Worm (Caenorhabditis elegans): ENCODE data around the gene fbxb-44.

fbxb-44 gene

ce11 chrII:1561863-1562262 is 23.2 kb downstream of the fbxb-44 start, which contains the start of gene K05F6.14:
K05F6.14 (plus strand) TSS chrII:1562163.
- TF ChIP-seq lin-39 (tag; optimal IDR thresholded peaks at IDR 0.05): no peak
- no peak for TF ChIP-seq zag-1 (tag; optimal IDR thresholded peaks at IDR 0.05)
- TF ChIP-seq ceh-28 (tag; optimal IDR thresholded peaks at IDR 0.05): no peak
- no peak for TF ChIP-seq arid-1 (GFP tag; conservative IDR thresholded peaks at IDR 0.05)
- TF ChIP-seq hif-1 (tag; optimal IDR thresholded peaks at IDR 0.05): no peak
- TF ChIP-seq lsy-2 (tag; optimal IDR thresholded peaks at IDR 0.05): no peak
- no peak for TF ChIP-seq zip-2 (tag; optimal IDR thresholded peaks at IDR 0.05)
- no peak for TF ChIP-seq F44E2.7 (GFP tag; IDR thresholded peaks at IDR 0.05)
- TF ChIP-seq dve-1 (tag; optimal IDR thresholded peaks at IDR 0.05; ENCODE audit: insufficient read depth): no peak
- TF ChIP-seq Y48G9A.11 (GFP tag; IDR thresholded peaks at IDR 0.05): no peak
- TF ChIP-seq nhr-48 (tag; optimal IDR thresholded peaks at IDR 0.05): no peak

DNA sequence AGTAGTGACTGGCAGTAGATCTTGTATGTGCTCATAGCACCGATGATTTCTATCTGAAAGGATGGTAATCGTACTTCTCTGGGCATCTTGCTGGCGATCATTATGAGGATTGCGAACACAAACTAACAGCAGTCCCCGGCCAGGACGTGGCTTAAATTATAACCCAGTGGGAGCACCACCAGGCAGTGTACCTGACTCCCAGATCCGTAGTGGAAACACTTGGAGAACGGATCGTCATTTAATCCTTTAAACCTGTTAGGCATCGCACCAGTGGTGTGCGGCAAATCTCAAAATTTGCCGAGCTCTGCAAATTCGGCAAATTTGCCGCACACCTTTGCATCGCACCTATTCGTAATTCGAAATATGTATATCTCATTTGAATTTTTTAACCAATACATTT is 29.0 kb downstream of the fbxb-44 start, which contains the start of gene K05F6.8:
Gene K05F6.8 (minus strand): TSS at position 101 of the 400 bp plus-strand sequence.
- no peak for TF ChIP-seq saeg-2 (GFP tag; IDR thresholded peaks at IDR 0.05)

- no peak for TF ChIP-seq R02D3.7 (tag; optimal IDR thresholded peaks at IDR 0.05)
- TF ChIP-seq daf-8 (GFP tag; IDR thresholded peaks at IDR 0.05): no peak
- TF ChIP-seq mxl-3 (GFP tag; optimal IDR thresholded peaks at IDR 0.05): no peak
- no peak for TF ChIP-seq ztf-11 (tag; optimal IDR thresholded peaks at IDR 0.05)
- TF ChIP-seq lin-29 (GFP tag; IDR thresholded peaks at IDR 0.05): no peak
- no peak for TF ChIP-seq hlh-30 (tag; optimal IDR thresholded peaks at IDR 0.05; ENCODE audit: insufficient read depth)
- TF ChIP-seq T26A8.4 (GFP tag; IDR thresholded peaks at IDR 0.05): no peak
- peak; percentile 71 for TF ChIP-seq aha-1 (tag)
- TF ChIP-seq ceh-82 (tag; optimal IDR thresholded peaks at IDR 0.05): no peak
Measured at ce11 chrII:1568214-1568613, 29.5 kb downstream of the fbxb-44 start, which contains the start of gene fbxb-49. fbxb-49 (plus strand) TSS chrII:1568514.

DNA sequence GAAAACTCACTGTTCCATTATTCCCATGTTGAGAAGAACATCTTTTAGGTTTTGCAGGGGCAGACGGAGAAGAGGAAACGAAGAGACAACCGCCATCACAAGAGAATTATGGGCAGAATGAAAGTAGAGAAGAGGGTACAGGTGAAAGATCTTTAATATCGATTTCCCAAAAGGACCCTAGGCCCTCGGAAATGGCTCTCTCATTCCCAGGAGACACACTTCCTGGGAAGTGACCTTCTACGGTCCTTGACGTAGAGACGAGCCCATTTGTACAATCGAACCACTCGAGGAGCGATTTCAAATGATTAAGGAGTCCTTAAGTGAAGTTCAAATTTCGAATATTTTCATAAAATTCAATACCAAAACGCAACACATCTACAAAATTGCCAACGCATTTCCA is 32.3 kb downstream of the fbxb-44 start, which contains the start of gene fbxb-46:
Gene fbxb-46 (minus strand): TSS at position 101 of the 400 bp plus-strand sequence.
- TF ChIP-seq nhr-10 (tag; optimal IDR thresholded peaks at IDR 0.05) (no peak), F44E2.7 (GFP tag; IDR thresholded peaks at IDR 0.05) (no peak), nhr-48 (tag; optimal IDR thresholded peaks at IDR 0.05) (no peak), sdz-12 (GFP tag; optimal IDR thresholded peaks at IDR 0.05) (no peak), nhr-25 (tag; optimal IDR thresholded peaks at IDR 0.05; ENCODE audit: borderline replicate concordance, insufficient read depth) (no peak), mes-2 (tag; optimal IDR thresholded peaks at IDR 0.05; ENCODE audit: poor library complexity, severe bottlenecking) (no peak), zfp-2 (tag; optimal IDR thresholded peaks at IDR 0.05) (no peak), hlh-11 (tag; optimal IDR thresholded peaks at IDR 0.05) (no peak), php-3 (GFP tag; IDR thresholded peaks at IDR 0.05) (no peak), ceh-82 (tag; optimal IDR thresholded peaks at IDR 0.05) (no peak), dmd-8 (GFP tag; IDR thresholded peaks at IDR 0.05) (no peak), aha-1 (tag) (no peak), mxl-3 (GFP tag; optimal IDR thresholded peaks at IDR 0.05) (no peak), nhr-76 (tag; optimal IDR thresholded peaks at IDR 0.05) (no peak), dmd-9 (GFP tag; IDR thresholded peaks at IDR 0.05) (no peak), daf-8 (GFP tag; IDR thresholded peaks at IDR 0.05) (no peak), spr-1 (tag; optimal IDR thresholded peaks at IDR 0.05) (no peak), hif-1 (tag; optimal IDR thresholded peaks at IDR 0.05) (no peak), zip-2 (tag; optimal IDR thresholded peaks at IDR 0.05) (no peak)

DNA sequence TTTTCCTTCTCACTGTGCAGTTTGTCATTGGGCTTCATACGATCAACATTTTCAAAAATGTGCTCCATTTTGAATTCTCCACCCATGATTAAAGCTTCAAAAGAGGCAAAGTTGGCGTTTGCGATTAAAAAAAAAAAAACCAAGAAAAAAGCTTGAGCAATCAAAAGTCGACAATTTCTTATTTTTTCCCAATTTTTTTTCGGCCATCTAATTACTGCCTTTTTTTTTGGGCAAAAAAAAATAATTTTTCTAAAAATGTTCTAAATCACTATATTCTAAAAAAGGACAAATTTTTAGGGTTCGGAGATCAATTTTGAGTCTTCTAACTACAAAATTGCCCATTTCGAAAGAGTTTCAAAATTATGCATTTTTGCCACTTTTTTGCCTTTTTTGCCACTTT is 37.3 kb downstream of the fbxb-44 start, which contains the start of gene K05F6.10:
Gene K05F6.10 (minus strand): TSS at position 101 of the 400 bp plus-strand sequence.
- no peak for TF ChIP-seq hmg-1.1 (GFP tag; IDR thresholded peaks at IDR 0.05)
- TF ChIP-seq nhr-48 (tag; optimal IDR thresholded peaks at IDR 0.05): no peak
- no peak for TF ChIP-seq nhr-25 (tag; optimal IDR thresholded peaks at IDR 0.05; ENCODE audit: borderline replicate concordance, insufficient read depth)
- TF ChIP-seq ztf-11 (tag; optimal IDR thresholded peaks at IDR 0.05): no peak
- TF ChIP-seq Y105C5A.15 (GFP tag; IDR thresholded peaks at IDR 0.05): no peak
- no peak for TF ChIP-seq F49E8.2 (tag; optimal IDR thresholded peaks at IDR 0.05; ENCODE audit: borderline replicate concordance)
- no peak for TF ChIP-seq daf-8 (GFP tag; IDR thresholded peaks at IDR 0.05)
- no peak for TF ChIP-seq snpc-4 (tag; optimal IDR thresholded peaks at IDR 0.05)
- no peak for TF ChIP-seq Y75B8A.6 (GFP tag; IDR thresholded peaks at IDR 0.05)
- TF ChIP-seq zfp-3 (GFP tag; conservative IDR thresholded peaks at IDR 0.05): no peak
- no peak for TF ChIP-seq zip-11 (GFP tag; IDR thresholded peaks at IDR 0.05)
